Worm (Caenorhabditis elegans) whole organism, midembryonic: ENCODE measurements around the gene D1054.5.

Source experiments
- T22C8.4 ChIP-seq: fragments of 200-800 bp; sonication (Bioruptor generic); IDR thresholded peaks from 2 replicates; pipeline ENCODE4 v1.3.6; 2022; ENCODE audit warnings: missing genetic modification characterization, missing compliant biosample characterization
- cog-1 ChIP-seq: sonication (generic microtip); optimal IDR thresholded peaks from 2 replicates; lab custom pipeline; 2016; ENCODE audit warnings: missing genetic modification characterization, missing compliant biosample characterization
- flt-1 ChIP-seq: fragments of 200-800 bp; sonication (Bioruptor generic); IDR thresholded peaks from 2 replicates; pipeline ENCODE4 v1.3.6; 2022; ENCODE audit warnings: missing genetic modification characterization, missing compliant biosample characterization
- klf-2 ChIP-seq: fragments of 200-800 bp; sonication (Bioruptor generic); conservative IDR thresholded peaks from 2 replicates; pipeline ENCODE4 v1.3.6; 2022; ENCODE audit warnings: missing genetic modification reagents, missing genetic modification characterization, missing compliant biosample characterization
- ref-1 ChIP-seq: fragments of 200-800 bp; sonication (Bioruptor generic); conservative IDR thresholded peaks from 2 replicates; pipeline ENCODE4 v1.3.6; 2022; ENCODE audit warnings: missing genetic modification reagents, missing genetic modification characterization, missing compliant biosample characterization
- tab-1 ChIP-seq: fragments of 200-800 bp; sonication (Bioruptor generic); IDR thresholded peaks from 2 replicates; pipeline ENCODE4 v1.3.6; 2022; ENCODE audit warnings: missing genetic modification characterization, missing compliant biosample characterization
- ztf-23 ChIP-seq: fragments of 200-800 bp; sonication (Bioruptor generic); IDR thresholded peaks from 2 replicates; pipeline ENCODE4 v1.3.6; 2022; ENCODE audit warnings: missing genetic modification reagents, missing genetic modification characterization, missing compliant biosample characterization
- ztf-29 ChIP-seq: fragments of 200-800 bp; sonication (Bioruptor generic); IDR thresholded peaks from 2 replicates; pipeline ENCODE4 v1.3.6; 2022; ENCODE audit warnings: missing genetic modification reagents, missing genetic modification characterization, missing compliant biosample characterization

DNA sequence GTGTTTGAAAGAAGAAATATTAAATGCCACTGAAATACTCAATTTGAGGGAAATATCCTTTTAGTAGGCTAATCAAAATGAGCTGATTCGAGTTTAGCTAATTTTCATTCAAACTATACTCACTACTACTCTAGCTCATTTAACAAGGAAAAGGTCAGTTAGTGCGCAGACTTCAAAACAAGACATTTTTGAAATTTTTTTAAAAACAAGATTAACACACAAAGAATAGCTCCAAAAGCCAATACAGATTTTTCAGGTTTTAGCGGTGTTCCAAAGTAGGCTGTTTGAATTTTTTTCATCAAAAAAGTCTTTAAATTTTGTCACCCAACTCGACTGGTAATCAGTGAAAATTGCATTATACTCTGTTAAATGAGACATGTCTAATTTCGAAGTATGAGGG is 15.5 kb downstream of the D1054.5 start:
- TF ChIP-seq ref-1 (no peak), T22C8.4 (GFP tag; lab: Robert Waterston, UW) (no peak), flt-1 (GFP tag; lab: Robert Waterston, UW) (no peak), ztf-29 (GFP tag; lab: Robert Waterston, UW) (no peak), klf-2 (GFP tag; lab: Robert Waterston, UW) (no peak), tab-1 (GFP tag; lab: Robert Waterston, UW) (no peak), ztf-23 (GFP tag; lab: Robert Waterston, UW) (no peak), cog-1 (tag; lab: Kevin White, UChicago) (no peak)
